Worm (Caenorhabditis elegans): ENCODE measurements around the gene nhr-39.

DNA sequence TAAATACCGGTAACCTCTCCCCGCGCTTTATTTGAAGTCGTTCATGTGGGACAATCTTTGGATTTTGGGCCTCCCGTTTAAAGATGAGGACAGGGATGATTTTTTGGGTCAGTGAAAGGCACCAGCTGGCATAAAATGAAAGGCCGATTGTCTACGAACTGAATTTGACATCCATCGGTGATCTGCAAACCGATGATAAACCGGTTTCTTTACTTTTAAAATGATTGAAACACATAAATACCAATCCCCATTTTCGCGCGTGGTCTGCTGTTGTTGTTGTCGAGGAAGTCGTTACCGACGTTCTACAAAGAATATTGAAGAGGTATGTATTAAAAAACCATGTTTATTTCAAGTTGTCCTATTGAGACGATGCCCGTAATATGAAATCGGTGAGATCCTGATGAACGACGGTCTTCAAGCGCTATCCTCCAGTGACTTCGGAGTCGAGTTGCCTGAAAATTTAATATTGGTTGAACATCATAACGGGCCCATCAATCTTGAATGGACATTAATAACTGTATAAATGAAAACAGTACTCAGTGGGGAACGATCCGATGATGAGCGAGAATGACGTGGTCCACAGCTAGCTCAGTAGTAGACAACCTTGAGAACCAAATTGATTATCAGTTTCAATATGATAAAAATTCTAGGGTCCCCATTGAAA is 40.0 kb downstream of the nhr-39 start:
- TF ChIP-seq klf-2 (GFP tag; conservative IDR thresholded peaks at IDR 0.05): no peak
- TF ChIP-seq med-1 (GFP tag; optimal IDR thresholded peaks at IDR 0.05; ENCODE audit: insufficient read depth): no peak
- no peak; the same call in 1 of the 2 replicates for TF ChIP-seq flt-1 (GFP tag; IDR thresholded peaks at IDR 0.05)
- TF ChIP-seq T22C8.4 (GFP tag; IDR thresholded peaks at IDR 0.05): 0 out of 2 replicates have a peak, but pooled peaks have one; percentile 11
- TF ChIP-seq cog-1 (tag; optimal IDR thresholded peaks at IDR 0.05): no peak
- TF ChIP-seq ref-1 (GFP tag; conservative IDR thresholded peaks at IDR 0.05): no peak

Measured in whole organism, midembryonic.